Worm (Caenorhabditis elegans): Measurements from ENCODE around the gene F46C5.1.

DNA sequence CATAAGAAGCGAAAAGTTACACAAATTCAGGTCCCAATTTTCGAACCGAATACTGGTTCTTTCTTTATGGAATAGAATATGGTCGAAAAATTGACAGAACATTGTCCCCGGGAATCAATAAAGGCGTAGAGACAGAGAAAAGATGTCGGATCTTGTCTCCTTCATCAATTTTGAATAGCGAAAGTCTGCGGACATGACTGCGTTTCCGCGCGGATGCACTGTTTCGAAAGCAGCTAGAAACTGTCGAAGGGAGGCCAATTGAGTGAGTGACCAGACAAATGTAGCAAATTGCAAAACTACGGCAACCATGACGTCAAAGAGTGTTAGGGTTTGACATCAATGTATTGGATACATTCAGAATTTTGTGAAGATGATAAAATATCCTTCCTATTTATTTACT is 35.5 kb upstream of the F46C5.1 start:
- TF ChIP-seq fkh-8 (tag; optimal IDR thresholded peaks at IDR 0.05) (no peak), lin-14 (GFP tag; optimal IDR thresholded peaks at IDR 0.05) (no peak), nhr-84 (tag; optimal IDR thresholded peaks at IDR 0.05) (no peak), hpl-2 (GFP tag; optimal IDR thresholded peaks at IDR 0.05) (no peak), nhr-237 (tag; optimal IDR thresholded peaks at IDR 0.05) (no peak), nhr-77 (tag; optimal IDR thresholded peaks at IDR 0.05) (no peak), unc-130 (tag; optimal IDR thresholded peaks at IDR 0.05) (no peak), lin-35 (GFP tag; optimal IDR thresholded peaks at IDR 0.05) (no peak), elt-2 (tag; optimal IDR thresholded peaks at IDR 0.05) (no peak), pag-3 (tag; optimal IDR thresholded peaks at IDR 0.05; ENCODE audit: borderline replicate concordance, insufficient read depth) (no peak), lir-3 (tag; optimal IDR thresholded peaks at IDR 0.05; ENCODE audit: poor library complexity) (no peak), snpc-4 (tag; optimal IDR thresholded peaks at IDR 0.05) (no peak), pqm-1 (tag; optimal IDR thresholded peaks at IDR 0.05) (no peak), C04F5.9 (tag; optimal IDR thresholded peaks at IDR 0.05) (no peak)

Data from whole organism, L1 larva.